Worm (Caenorhabditis elegans): ENCODE results near the gene nspd-6.

DNA sequence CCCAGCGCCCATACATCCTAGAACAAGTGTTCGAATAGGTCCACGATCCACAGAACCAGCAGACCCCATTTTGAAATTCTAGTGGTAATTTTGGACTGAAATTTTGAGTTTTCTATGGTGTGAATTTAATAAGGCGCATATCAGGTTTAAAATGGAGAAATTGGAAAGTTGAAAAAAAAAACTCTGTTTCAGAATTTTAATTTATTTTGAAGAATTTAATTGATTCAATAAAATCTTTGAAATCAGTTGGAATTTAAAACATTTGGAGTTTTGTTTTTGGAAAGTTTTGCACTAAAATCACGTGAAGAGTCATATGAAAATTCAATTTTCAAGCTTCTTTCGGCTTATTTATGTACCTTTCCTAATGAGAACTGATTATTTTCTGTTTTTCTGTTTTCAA lies 30.0 kb upstream of the nspd-6 start, which contains the start of gene gpa-18:
- TF ChIP-seq ama-1 (optimal IDR thresholded peaks at IDR 0.05) = no peak
- TF ChIP-seq tbx-37 (GFP tag; conservative IDR thresholded peaks at IDR 0.05) = no peak
- TF ChIP-seq pes-1 (GFP tag; IDR thresholded peaks at IDR 0.05) = no peak
- TF ChIP-seq flt-1 (GFP tag; IDR thresholded peaks at IDR 0.05) = no peak
